Worm (Caenorhabditis elegans) whole organism, L1 larva: Measurements from ENCODE around the gene tab-1.

Source experiments
- C16A3.4 ChIP-seq: fragments of 150-350 bp; optimal IDR thresholded peaks from 2 replicates; lab custom pipeline; 2014; ENCODE audit warnings: missing biosample characterization, missing genetic modification characterization
- C34B4.2 ChIP-seq: sonication (generic microtip); optimal IDR thresholded peaks from 2 replicates; lab custom pipeline; 2017; ENCODE audit warnings: mild to moderate bottlenecking, missing genetic modification characterization, missing compliant biosample characterization
- F16B12.6 ChIP-seq: fragments of 150-350 bp; optimal IDR thresholded peaks from 2 replicates; lab custom pipeline; 2014; ENCODE audit warnings: missing biosample characterization, missing genetic modification characterization
- aha-1 ChIP-seq: fragments of 150-350 bp; optimal IDR thresholded peaks from 2 replicates; lab custom pipeline; 2014; ENCODE audit warnings: missing biosample characterization, missing genetic modification characterization
- alr-1 ChIP-seq: fragments of 200-800 bp; sonication (Bioruptor generic); optimal IDR thresholded peaks from 2 replicates; lab custom pipeline; 2018; ENCODE audit warnings: borderline replicate concordance, mild to moderate bottlenecking, missing genetic modification characterization, missing compliant biosample characterization
- aly-2 ChIP-seq: fragments of 150-350 bp; optimal IDR thresholded peaks from 2 replicates; lab custom pipeline; 2014; ENCODE audit warnings: missing biosample characterization, missing genetic modification characterization
- ama-1 ChIP-seq: fragments of 150-350 bp; optimal IDR thresholded peaks from 2 replicates; lab custom pipeline; 2014
- blmp-1 ChIP-seq: fragments of 150-350 bp; optimal IDR thresholded peaks from 2 replicates; lab custom pipeline; 2014; ENCODE audit warnings: missing biosample characterization, missing genetic modification characterization
- ceh-63 ChIP-seq: fragments of 200-800 bp; sonication (Bioruptor generic); optimal IDR thresholded peaks from 2 replicates; lab custom pipeline; 2018; ENCODE audit warnings: mild to moderate bottlenecking, missing genetic modification characterization, missing compliant biosample characterization
- ceh-8 ChIP-seq: fragments of 200-800 bp; sonication (Bioruptor generic); optimal IDR thresholded peaks from 2 replicates; lab custom pipeline; 2018; ENCODE audit warnings: mild to moderate bottlenecking, missing genetic modification characterization, moderate library complexity, missing compliant biosample characterization
- ceh-82 ChIP-seq, 3 experiments: fragments of 150-350 bp in 1 of 3; sonication (generic microtip) in 2 of 3; optimal IDR thresholded peaks; 2 replicates each; lab custom pipeline; 2014 to 2017; ENCODE audit warnings: missing biosample characterization in 3 of 3, missing genetic modification characterization in 3 of 3
- ces-1 ChIP-seq: fragments of 150-350 bp; optimal IDR thresholded peaks from 2 replicates; lab custom pipeline; 2014; ENCODE audit warnings: missing biosample characterization, missing genetic modification reagents, missing genetic modification characterization
- dpl-1 ChIP-seq, 3 experiments: fragments of 150-350 bp in 2 of 3; sonication (generic microtip) in 1 of 3; optimal IDR thresholded peaks; 2 replicates each; lab custom pipeline; 2014 to 2017; ENCODE audit warnings: missing biosample characterization in 3 of 3, missing genetic modification characterization in 3 of 3, missing genetic modification reagents in 3 of 3
- dsc-1 ChIP-seq: sonication (generic microtip); optimal IDR thresholded peaks from 2 replicates; lab custom pipeline; 2016; ENCODE audit warnings: mild to moderate bottlenecking, missing genetic modification characterization, missing compliant biosample characterization
- efl-1 ChIP-seq, 4 experiments: fragments of 150-350 bp; optimal IDR thresholded peaks in 3 of 4; peaks in 1 of 4; 1 replicate in 1 of 4; 2 replicates in 3 of 4; lab custom pipeline; 2014; ENCODE audit warnings: missing biosample characterization in 2 of 4, missing genetic modification characterization in 2 of 4, missing genetic modification reagents in 2 of 4
- egl-13 ChIP-seq: sonication (generic microtip); optimal IDR thresholded peaks from 2 replicates; lab custom pipeline; 2016; ENCODE audit warnings: missing genotype, missing genetic modification reagents, missing genetic modification characterization, missing compliant biosample characterization
- egl-27 ChIP-seq, 2 experiments: fragments of 150-350 bp in 1 of 2; sonication (generic microtip); optimal IDR thresholded peaks; 3 replicates each; lab custom pipeline; 2017 to 2018; ENCODE audit warnings: missing biosample characterization in 2 of 2, missing genetic modification characterization in 2 of 2, missing genetic modification reagents in 2 of 2
- elt-3 ChIP-seq, 6 experiments: fragments of 150-350 bp in 1 of 6; sonication (generic microtip); optimal IDR thresholded peaks; 2 replicates each; lab custom pipeline; 2017 to 2018; ENCODE audit warnings: missing biosample characterization in 6 of 6, missing genetic modification characterization in 6 of 6, inconsistent platforms in 1 of 6
- fkh-10 ChIP-seq: sonication (generic microtip); optimal IDR thresholded peaks from 2 replicates; lab custom pipeline; 2017; ENCODE audit warnings: missing biosample characterization, missing genetic modification reagents, missing genetic modification characterization
- fos-1 ChIP-seq: fragments of 150-350 bp; optimal IDR thresholded peaks from 2 replicates; lab custom pipeline; 2014; ENCODE audit warnings: missing biosample characterization, missing genetic modification characterization
- grh-1 ChIP-seq: fragments of 200-800 bp; sonication (Bioruptor generic); IDR thresholded peaks from 2 replicates; pipeline ENCODE4 v1.3.6; 2022; ENCODE audit warnings: missing genetic modification reagents, missing genetic modification characterization, missing compliant biosample characterization
- hlh-17 ChIP-seq: fragments of 200-800 bp; sonication (Bioruptor generic); optimal IDR thresholded peaks from 2 replicates; lab custom pipeline; 2018; ENCODE audit warnings: missing genetic modification characterization, mild to moderate bottlenecking, missing compliant biosample characterization, moderate library complexity, borderline replicate concordance
- hlh-4 ChIP-seq: sonication (generic microtip); optimal IDR thresholded peaks from 2 replicates; lab custom pipeline; 2016; ENCODE audit warnings: mild to moderate bottlenecking, missing genetic modification characterization, missing compliant biosample characterization
- irx-1 ChIP-seq: sonication (generic microtip); optimal IDR thresholded peaks from 2 replicates; lab custom pipeline; 2016; ENCODE audit warnings: missing genetic modification characterization, missing compliant biosample characterization
- isw-1 ChIP-seq: fragments of 200-800 bp; sonication (Bioruptor generic); IDR thresholded peaks from 2 replicates; pipeline ENCODE4 v1.3.6; 2022; ENCODE audit warnings: missing genetic modification characterization, missing compliant biosample characterization
- lin-35 ChIP-seq, 2 experiments: fragments of 150-350 bp; optimal IDR thresholded peaks; 2 replicates each; lab custom pipeline; 2014; ENCODE audit warnings: missing biosample characterization in 2 of 2, missing genetic modification characterization in 2 of 2, missing genetic modification reagents in 2 of 2
- lin-39 ChIP-seq: fragments of 150-350 bp; optimal IDR thresholded peaks from 2 replicates; lab custom pipeline; 2014; ENCODE audit warnings: missing biosample characterization, missing genetic modification reagents, missing genetic modification characterization
- lir-3 ChIP-seq: sonication (generic microtip); optimal IDR thresholded peaks from 2 replicates; lab custom pipeline; 2016; ENCODE audit warnings: mild to moderate bottlenecking, missing genetic modification characterization, moderate library complexity, missing compliant biosample characterization; ENCODE audit not compliant: poor library complexity
- lsy-2 ChIP-seq, 2 experiments: fragments of 150-350 bp; optimal IDR thresholded peaks; 2 replicates each; lab custom pipeline; 2014; ENCODE audit warnings: missing biosample characterization in 2 of 2, missing genetic modification characterization in 2 of 2
- mab-9 ChIP-seq: fragments of 200-800 bp; sonication (Bioruptor generic); IDR thresholded peaks from 2 replicates; pipeline ENCODE4 v1.3.6; 2022; ENCODE audit warnings: missing genetic modification reagents, missing genetic modification characterization, missing compliant biosample characterization
- mdl-1 ChIP-seq, 2 experiments: fragments of 150-350 bp; optimal IDR thresholded peaks; 2 replicates each; lab custom pipeline; 2014 to 2017; ENCODE audit warnings: missing biosample characterization in 2 of 2, missing genetic modification characterization in 2 of 2, inconsistent platforms in 1 of 2
- mep-1 ChIP-seq: fragments of 150-350 bp; optimal IDR thresholded peaks from 2 replicates; lab custom pipeline; 2014; ENCODE audit warnings: missing biosample characterization, missing genetic modification characterization
- nhr-12 ChIP-seq: sonication (generic microtip); optimal IDR thresholded peaks from 2 replicates; lab custom pipeline; 2017; ENCODE audit warnings: missing biosample characterization, missing genetic modification characterization
- nhr-19 ChIP-seq: fragments of 200-800 bp; sonication (Bioruptor generic); conservative IDR thresholded peaks from 2 replicates; pipeline ENCODE4 v1.3.6; 2022; ENCODE audit warnings: missing genetic modification characterization, missing compliant biosample characterization
- nhr-20 ChIP-seq: sonication (generic microtip); optimal IDR thresholded peaks from 2 replicates; lab custom pipeline; 2016; ENCODE audit warnings: mild to moderate bottlenecking, missing genetic modification characterization, missing compliant biosample characterization
- nhr-71 ChIP-seq: sonication (generic microtip); optimal IDR thresholded peaks from 2 replicates; lab custom pipeline; 2016; ENCODE audit warnings: mild to moderate bottlenecking, missing genetic modification characterization, moderate library complexity, missing compliant biosample characterization
- nhr-84 ChIP-seq: sonication (generic microtip); optimal IDR thresholded peaks from 2 replicates; lab custom pipeline; 2017; ENCODE audit warnings: missing biosample characterization, missing genetic modification characterization
- nhr-85 ChIP-seq: sonication (generic microtip); peaks from one replicate; lab custom pipeline; 2016; ENCODE audit warnings: missing genetic modification characterization, inconsistent platforms, missing compliant biosample characterization
- pqm-1 ChIP-seq: sonication (generic microtip); optimal IDR thresholded peaks from 3 replicates; lab custom pipeline; 2017; ENCODE audit warnings: missing biosample characterization, missing genetic modification characterization
- rnt-1 ChIP-seq: sonication (generic microtip); optimal IDR thresholded peaks from 2 replicates; lab custom pipeline; 2016; ENCODE audit warnings: mild to moderate bottlenecking, missing genetic modification characterization, moderate library complexity, missing compliant biosample characterization
- skn-1 ChIP-seq: fragments of 150-350 bp; optimal IDR thresholded peaks from 2 replicates; lab custom pipeline; 2014; ENCODE audit warnings: missing biosample characterization, missing genetic modification characterization
- snu-23 ChIP-seq: sonication (generic microtip); optimal IDR thresholded peaks from 2 replicates; lab custom pipeline; 2016; ENCODE audit warnings: missing genetic modification characterization, missing compliant biosample characterization
- sptf-1 ChIP-seq: fragments of 150-350 bp; optimal IDR thresholded peaks from 2 replicates; lab custom pipeline; 2014; ENCODE audit warnings: missing biosample characterization, missing genetic modification characterization
- unc-130 ChIP-seq: fragments of 150-350 bp; optimal IDR thresholded peaks from 2 replicates; lab custom pipeline; 2017; ENCODE audit warnings: missing biosample characterization, missing genetic modification characterization, inconsistent platforms
- unc-62 ChIP-seq: fragments of 150-350 bp; optimal IDR thresholded peaks from 2 replicates; lab custom pipeline; 2014; ENCODE audit warnings: missing biosample characterization, missing genetic modification reagents, missing genetic modification characterization
- vab-15 ChIP-seq: sonication (generic microtip); optimal IDR thresholded peaks from 2 replicates; lab custom pipeline; 2017; ENCODE audit warnings: missing genotype, mild to moderate bottlenecking, missing genetic modification characterization, missing compliant biosample characterization
- xbp-1 ChIP-seq: sonication (generic microtip); optimal IDR thresholded peaks from 2 replicates; lab custom pipeline; 2016; ENCODE audit warnings: missing genetic modification characterization, missing compliant biosample characterization
- ztf-11 ChIP-seq, 2 experiments: sonication (generic microtip); optimal IDR thresholded peaks; 2 replicates each; lab custom pipeline; 2016 to 2017; ENCODE audit warnings: missing genetic modification characterization in 2 of 2, missing biosample characterization in 1 of 2, missing compliant biosample characterization in 1 of 2
- ztf-4 ChIP-seq: fragments of 150-350 bp; optimal IDR thresholded peaks from 2 replicates; lab custom pipeline; 2014; ENCODE audit warnings: missing biosample characterization, missing genetic modification characterization

The tab-1 gene

ce11 chrII:6838977-6839376 lies 35.9 kb downstream of the tab-1 start (continued):
- TF ChIP-seq ceh-8 (GFP tag; lab: Kevin White, UChicago) (peak; percentile 4), blmp-1 (tag; lab: Kevin White, UChicago) (peak; percentile 49), unc-62 (GFP tag; lab: Kevin White, UChicago) (no peak), lin-35 (GFP tag; optimal IDR thresholded peaks at IDR 0.05; lab: Kevin White, UChicago) (peak; percentile 14 to 46), skn-1 (tag; lab: Kevin White, UChicago) (no peak), lin-39 (no peak), lir-3 (tag; lab: Kevin White, UChicago) (no peak), dsc-1 (tag; lab: Kevin White, UChicago) (peak; percentile 70), nhr-71 (peak; percentile 79), ztf-11 (tag; optimal IDR thresholded peaks at IDR 0.05; lab: Kevin White, UChicago) (peak in 1 of 2 experiments; percentile 30), mdl-1 (tag; optimal IDR thresholded peaks at IDR 0.05; lab: Kevin White, UChicago) (peak in 1 of 2 experiments; percentile 47), egl-27 (tag; optimal IDR thresholded peaks at IDR 0.05; lab: Kevin White, UChicago) (peak in 1 of 2 experiments; percentile 62), aly-2 (tag; lab: Kevin White, UChicago) (no peak), efl-1 (optimal IDR thresholded peaks at IDR 0.05; lab: Kevin White, UChicago) (peak; percentile 19 to 35), efl-1 (GFP tag; optimal IDR thresholded peaks at IDR 0.05 in 1 of 2; lab: Kevin White, UChicago) (peak in 1 of 2 experiments; percentile 83), ama-1 (lab: Kevin White, UChicago) (no peak), hlh-4 (tag; lab: Kevin White, UChicago) (no peak), lsy-2 (tag; optimal IDR thresholded peaks at IDR 0.05; lab: Kevin White, UChicago) (peak; percentile 47 to 63), ces-1 (GFP tag; lab: Kevin White, UChicago) (no peak), nhr-85 (tag; lab: Kevin White, UChicago) (peak; percentile 93), egl-13 (tag; lab: Kevin White, UChicago) (peak; percentile 82), rnt-1 (tag; lab: Kevin White, UChicago) (peak; percentile 67), alr-1 (tag; lab: Kevin White, UChicago) (no peak), C16A3.4 (tag; lab: Kevin White, UChicago) (no peak), mep-1 (tag; lab: Kevin White, UChicago) (peak; percentile 24), snu-23 (peak; percentile 74), ceh-82 (tag; optimal IDR thresholded peaks at IDR 0.05; lab: Kevin White, UChicago) (peak in 1 of 3 experiments; percentile 23), fkh-10 (GFP tag; lab: Kevin White, UChicago) (no peak), vab-15 (tag; lab: Kevin White, UChicago) (no peak), pqm-1 (tag; lab: Kevin White, UChicago) (no peak), ztf-4 (tag; lab: Kevin White, UChicago) (peak; percentile 52), unc-130 (tag; lab: Kevin White, UChicago) (no peak)

- TF ChIP-seq efl-1 (optimal IDR thresholded peaks at IDR 0.05; lab: Kevin White, UChicago) (no peak), efl-1 (GFP tag; optimal IDR thresholded peaks at IDR 0.05 in 1 of 2; lab: Kevin White, UChicago) (no peak), dsc-1 (tag; lab: Kevin White, UChicago) (no peak), lir-3 (tag; lab: Kevin White, UChicago) (no peak), nhr-12 (tag; lab: Kevin White, UChicago) (no peak), xbp-1 (no peak), ceh-82 (tag; optimal IDR thresholded peaks at IDR 0.05; lab: Kevin White, UChicago) (no peak), hlh-17 (GFP tag; lab: Kevin White, UChicago) (no peak), irx-1 (tag; lab: Kevin White, UChicago) (no peak)
These were observed 37.5 kb downstream of the tab-1 start for ce11 chrII:6840663-6841062.

DNA sequence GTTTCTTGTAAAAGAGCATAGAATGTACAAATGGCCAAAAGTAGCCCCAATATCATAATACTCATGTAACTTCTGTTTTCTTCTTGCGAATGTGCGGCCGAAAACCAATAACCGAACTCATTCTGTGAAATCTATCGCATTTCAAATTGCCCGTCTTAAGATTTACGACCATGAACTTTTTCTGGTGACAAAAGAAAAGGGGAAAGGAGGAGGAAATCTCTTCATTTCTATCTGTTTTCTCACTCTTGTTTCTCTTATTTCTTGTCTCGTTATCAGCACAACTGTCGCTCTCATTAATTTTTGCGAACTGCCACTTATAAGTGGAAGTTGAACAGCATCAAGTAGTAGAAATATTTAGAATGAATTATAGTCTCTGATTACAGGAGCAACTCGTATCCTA lies 38.0 kb downstream of the tab-1 start:
- no peak for TF ChIP-seq nhr-84
- no peak for TF ChIP-seq fos-1 (tag; lab: Kevin White, UChicago)
- TF ChIP-seq nhr-20 = peak; percentile 40
- no peak for TF ChIP-seq sptf-1 (tag; lab: Kevin White, UChicago)
- TF ChIP-seq dsc-1 (tag; lab: Kevin White, UChicago) = no peak
- no peak for TF ChIP-seq aha-1 (tag; lab: Kevin White, UChicago)
- TF ChIP-seq dpl-1 (GFP tag; optimal IDR thresholded peaks at IDR 0.05; lab: Kevin White, UChicago) = no peak
- peak; percentile 19; the same call in 1 of the 2 replicates for TF ChIP-seq nhr-19 (GFP tag; lab: Robert Waterston, UW)
- TF ChIP-seq isw-1 (GFP tag; lab: Robert Waterston, UW) = no peak
- TF ChIP-seq ceh-63 (GFP tag; lab: Kevin White, UChicago) = no peak
- TF ChIP-seq grh-1 (GFP tag; lab: Robert Waterston, UW) = no peak
- no peak for TF ChIP-seq C34B4.2
- TF ChIP-seq F16B12.6 (tag; lab: Kevin White, UChicago) = no peak
- no peak for TF ChIP-seq ceh-82 (tag; optimal IDR thresholded peaks at IDR 0.05; lab: Kevin White, UChicago)
- peak; percentile 54 for TF ChIP-seq rnt-1 (tag; lab: Kevin White, UChicago)
- no peak for TF ChIP-seq mab-9 (GFP tag; lab: Robert Waterston, UW)
- peak in 2 of 6 experiments; percentile 25 to 53 for TF ChIP-seq elt-3 (tag; optimal IDR thresholded peaks at IDR 0.05; lab: Kevin White, UChicago)
